Worm (Caenorhabditis elegans) whole organism, late embryonic: ENCODE results near the gene hpo-36.

Experiments
- ceh-24 ChIP-seq: sonication (generic microtip); optimal IDR thresholded peaks from 2 replicates; lab custom pipeline; 2016; ENCODE audit warnings: mild to moderate bottlenecking, missing genetic modification characterization, missing compliant biosample characterization
- pax-1 ChIP-seq: fragments of 150-350 bp; optimal IDR thresholded peaks from 2 replicates; lab custom pipeline; 2014; ENCODE audit warnings: missing biosample characterization, missing genetic modification characterization

- TF ChIP-seq pax-1 (tag; lab: Kevin White, UChicago) (no peak), ceh-24 (tag; lab: Kevin White, UChicago) (no peak)
Measured at ce11 chrV:3776946-3777345, 37.7 kb upstream of the hpo-36 start.
